Worm (Caenorhabditis elegans) whole organism, L4 larva: ENCODE measurements around the gene K05F6.10.

Experiments
- D1046.2 ChIP-seq: fragments of 200-800 bp; sonication (Bioruptor generic); IDR thresholded peaks from 2 replicates; pipeline ENCODE4 v1.3.6; 2022; ENCODE audit warnings: missing genetic modification characterization, missing compliant biosample characterization
- F37D6.2 ChIP-seq: sonication (generic microtip); optimal IDR thresholded peaks from 2 replicates; lab custom pipeline; 2016; ENCODE audit warnings: mild to moderate bottlenecking, missing genetic modification characterization, missing compliant biosample characterization
- F49E8.2 ChIP-seq: sonication (generic microtip); optimal IDR thresholded peaks from 2 replicates; lab custom pipeline; 2016; ENCODE audit warnings: missing compliant biosample characterization, mild to moderate bottlenecking, missing genetic modification characterization, borderline replicate concordance
- T20F7.1 ChIP-seq: fragments of 200-800 bp; sonication (Bioruptor generic); optimal IDR thresholded peaks from 2 replicates; lab custom pipeline; 2018; ENCODE audit warnings: mild to moderate bottlenecking, missing genetic modification characterization, missing compliant biosample characterization
- Y75B8A.6 ChIP-seq: fragments of 200-800 bp; sonication (Bioruptor generic); IDR thresholded peaks from 2 replicates; pipeline ENCODE4 v1.3.6; 2022; ENCODE audit warnings: missing genetic modification reagents, missing genetic modification characterization, missing compliant biosample characterization
- ZK546.5 ChIP-seq, 2 experiments: sonication (generic microtip); optimal IDR thresholded peaks; 2 replicates each; lab custom pipeline; 2017; ENCODE audit warnings: missing biosample characterization in 2 of 2, missing genetic modification characterization in 2 of 2
- aha-1 ChIP-seq: fragments of 150-350 bp; peaks from one replicate; lab custom pipeline; 2014; ENCODE audit warnings: missing biosample characterization, missing genetic modification characterization
- arid-1 ChIP-seq: fragments of 200-800 bp; sonication (Bioruptor generic); conservative IDR thresholded peaks from 2 replicates; pipeline ENCODE4 v1.3.6; 2022; ENCODE audit warnings: missing genetic modification reagents, missing genetic modification characterization, missing compliant biosample characterization
- daf-16 ChIP-seq, 3 experiments: sonication (generic microtip); optimal IDR thresholded peaks; 2 replicates each; lab custom pipeline; 2016 to 2017; ENCODE audit warnings: missing genetic modification characterization in 3 of 3, missing genetic modification reagents in 3 of 3, mild to moderate bottlenecking in 2 of 3, missing compliant biosample characterization in 2 of 3, missing biosample characterization in 1 of 3, moderate library complexity in 1 of 3
- dmd-6 ChIP-seq: fragments of 200-800 bp; sonication (Bioruptor generic); IDR thresholded peaks from 2 replicates; pipeline ENCODE4 v1.3.6; 2022; ENCODE audit warnings: missing genetic modification reagents, missing genetic modification characterization, missing compliant biosample characterization
- dmd-8 ChIP-seq: fragments of 200-800 bp; sonication (Bioruptor generic); IDR thresholded peaks from 2 replicates; pipeline ENCODE4 v1.3.6; 2022; ENCODE audit warnings: missing genetic modification characterization, missing compliant biosample characterization
- dpl-1 ChIP-seq: fragments of 150-350 bp; optimal IDR thresholded peaks from 2 replicates; lab custom pipeline; 2014; ENCODE audit warnings: missing biosample characterization, missing genetic modification reagents, missing genetic modification characterization
- egl-27 ChIP-seq: sonication (generic microtip); optimal IDR thresholded peaks from 3 replicates; lab custom pipeline; 2017; ENCODE audit warnings: missing biosample characterization, missing genetic modification reagents, missing genetic modification characterization
- gei-8 ChIP-seq: fragments of 200-800 bp; sonication (Bioruptor generic); optimal IDR thresholded peaks from 2 replicates; lab custom pipeline; 2018; ENCODE audit warnings: mild to moderate bottlenecking, missing genetic modification characterization, missing compliant biosample characterization
- hlh-11 ChIP-seq: fragments of 200-800 bp; sonication (Bioruptor generic); optimal IDR thresholded peaks from 2 replicates; lab custom pipeline; 2018; ENCODE audit warnings: mild to moderate bottlenecking, missing genetic modification characterization, missing compliant biosample characterization
- hmg-1.1 ChIP-seq: fragments of 200-800 bp; sonication (Bioruptor generic); IDR thresholded peaks from 2 replicates; pipeline ENCODE4 v1.3.6; 2022; ENCODE audit warnings: missing genetic modification reagents, missing genetic modification characterization, missing compliant biosample characterization
- lin-1 ChIP-seq: fragments of 200-800 bp; sonication (Bioruptor generic); IDR thresholded peaks from 2 replicates; pipeline ENCODE4 v1.3.6; 2022; ENCODE audit warnings: missing genetic modification reagents, missing genetic modification characterization, missing compliant biosample characterization
- lin-13 ChIP-seq: fragments of 150-350 bp; optimal IDR thresholded peaks from 2 replicates; lab custom pipeline; 2014; ENCODE audit warnings: missing biosample characterization, missing genetic modification reagents, missing genetic modification characterization
- madf-9 ChIP-seq: fragments of 200-800 bp; sonication (Bioruptor generic); conservative IDR thresholded peaks from 2 replicates; pipeline ENCODE4 v1.3.6; 2022; ENCODE audit warnings: missing genetic modification reagents, missing genetic modification characterization, missing compliant biosample characterization
- nhr-10 ChIP-seq: fragments of 150-350 bp; optimal IDR thresholded peaks from 2 replicates; lab custom pipeline; 2014; ENCODE audit warnings: missing biosample characterization, missing genetic modification characterization
- nhr-11 ChIP-seq: fragments of 150-350 bp; optimal IDR thresholded peaks from 2 replicates; lab custom pipeline; 2014; ENCODE audit warnings: missing biosample characterization, missing genetic modification characterization
- nhr-111 ChIP-seq: fragments of 200-800 bp; sonication (Bioruptor generic); optimal IDR thresholded peaks from 2 replicates; lab custom pipeline; 2018; ENCODE audit warnings: mild to moderate bottlenecking, missing genetic modification characterization, missing compliant biosample characterization
- nhr-48 ChIP-seq: sonication (generic microtip); optimal IDR thresholded peaks from 2 replicates; lab custom pipeline; 2016; ENCODE audit warnings: mild to moderate bottlenecking, missing genetic modification characterization, missing compliant biosample characterization
- nhr-6 ChIP-seq: fragments of 150-350 bp; optimal IDR thresholded peaks from 2 replicates; lab custom pipeline; 2014; ENCODE audit warnings: missing biosample characterization, missing genetic modification characterization
- nhr-76 ChIP-seq: fragments of 150-350 bp; optimal IDR thresholded peaks from 2 replicates; lab custom pipeline; 2014; ENCODE audit warnings: missing biosample characterization, missing genetic modification characterization
- pha-4 ChIP-seq, 2 experiments: fragments of 150-350 bp in 1 of 2; fragments of 200-800 bp in 1 of 2; sonication (Bioruptor generic) in 1 of 2; IDR thresholded peaks in 1 of 2; optimal IDR thresholded peaks in 1 of 2; 2 replicates each; pipeline versions ENCODE4 v1.3.6 to Lab custom; 2014 to 2022; ENCODE audit warnings: missing genetic modification characterization in 2 of 2, missing genetic modification reagents in 2 of 2, missing biosample characterization in 1 of 2, missing compliant biosample characterization in 1 of 2
- pqm-1 ChIP-seq: sonication (generic microtip); optimal IDR thresholded peaks from 2 replicates; lab custom pipeline; 2017; ENCODE audit warnings: missing biosample characterization, missing genetic modification characterization
- rbr-2 ChIP-seq: sonication (generic microtip); optimal IDR thresholded peaks from 2 replicates; lab custom pipeline; 2016; ENCODE audit warnings: missing genotype, missing genetic modification characterization, missing compliant biosample characterization
- saeg-2 ChIP-seq: fragments of 200-800 bp; sonication (Bioruptor generic); IDR thresholded peaks from 2 replicates; pipeline ENCODE4 v1.3.6; 2022; ENCODE audit warnings: missing genetic modification reagents, missing genetic modification characterization, missing compliant biosample characterization
- set-16 ChIP-seq: fragments of 200-800 bp; sonication (Bioruptor generic); IDR thresholded peaks from 2 replicates; pipeline ENCODE4 v1.3.6; 2022; ENCODE audit warnings: missing genetic modification reagents, missing genetic modification characterization, missing compliant biosample characterization
- spr-1 ChIP-seq: sonication (generic microtip); optimal IDR thresholded peaks from 2 replicates; lab custom pipeline; 2016; ENCODE audit warnings: mild to moderate bottlenecking, missing genetic modification characterization, missing compliant biosample characterization
- spr-3 ChIP-seq: fragments of 200-800 bp; sonication (Bioruptor generic); optimal IDR thresholded peaks from 2 replicates; lab custom pipeline; 2018; ENCODE audit warnings: mild to moderate bottlenecking, missing genetic modification characterization, missing compliant biosample characterization
- unc-39 ChIP-seq: sonication (generic microtip); optimal IDR thresholded peaks from 2 replicates; lab custom pipeline; 2017; ENCODE audit warnings: missing biosample characterization, missing genetic modification characterization
- unc-62 ChIP-seq, 3 experiments: fragments of 150-350 bp in 1 of 3; sonication (generic microtip); optimal IDR thresholded peaks in 2 of 3; peaks in 1 of 3; 1 replicate in 1 of 3; 2 replicates in 2 of 3; lab custom pipeline; 2014 to 2017; ENCODE audit warnings: missing biosample characterization in 3 of 3, missing genetic modification characterization in 3 of 3, missing genetic modification reagents in 3 of 3, missing genotype in 1 of 3
- zfp-3 ChIP-seq: fragments of 200-800 bp; sonication (Bioruptor generic); conservative IDR thresholded peaks from 2 replicates; pipeline ENCODE4 v1.3.6; 2022; ENCODE audit warnings: missing genetic modification reagents, missing genetic modification characterization, missing compliant biosample characterization

Gene K05F6.10

ce11 chrII:1605010-1605409 is 29.1 kb upstream of the K05F6.10 start:
- no peak for TF ChIP-seq nhr-76 (tag; lab: Kevin White, UChicago)
- no peak for TF ChIP-seq Y75B8A.6 (GFP tag; lab: Robert Waterston, UW)
- no peak for TF ChIP-seq dmd-8 (GFP tag; lab: Robert Waterston, UW)
- TF ChIP-seq D1046.2 (GFP tag; lab: Robert Waterston, UW): no peak
- TF ChIP-seq T20F7.1 (GFP tag; lab: Kevin White, UChicago): no peak
- TF ChIP-seq nhr-10 (tag; lab: Kevin White, UChicago): no peak
- TF ChIP-seq nhr-111 (GFP tag; lab: Kevin White, UChicago): no peak
- no peak for TF ChIP-seq ZK546.5 (tag; optimal IDR thresholded peaks at IDR 0.05; lab: Kevin White, UChicago)
- TF ChIP-seq lin-13 (GFP tag; lab: Kevin White, UChicago): no peak
- TF ChIP-seq dpl-1: no peak
- no peak for TF ChIP-seq gei-8 (GFP tag; lab: Kevin White, UChicago)
- no peak for TF ChIP-seq madf-9 (GFP tag; lab: Robert Waterston, UW)
- no peak for TF ChIP-seq egl-27
- no peak for TF ChIP-seq lin-1 (GFP tag; lab: Robert Waterston, UW)
- TF ChIP-seq F37D6.2 (tag; lab: Kevin White, UChicago): no peak
- TF ChIP-seq nhr-6 (tag; lab: Kevin White, UChicago): no peak
- TF ChIP-seq pqm-1: no peak
- no peak for TF ChIP-seq zfp-3 (GFP tag; lab: Robert Waterston, UW)
- no peak for TF ChIP-seq saeg-2 (GFP tag; lab: Robert Waterston, UW)
- TF ChIP-seq, all 104 proteins: peak for 0

DNA sequence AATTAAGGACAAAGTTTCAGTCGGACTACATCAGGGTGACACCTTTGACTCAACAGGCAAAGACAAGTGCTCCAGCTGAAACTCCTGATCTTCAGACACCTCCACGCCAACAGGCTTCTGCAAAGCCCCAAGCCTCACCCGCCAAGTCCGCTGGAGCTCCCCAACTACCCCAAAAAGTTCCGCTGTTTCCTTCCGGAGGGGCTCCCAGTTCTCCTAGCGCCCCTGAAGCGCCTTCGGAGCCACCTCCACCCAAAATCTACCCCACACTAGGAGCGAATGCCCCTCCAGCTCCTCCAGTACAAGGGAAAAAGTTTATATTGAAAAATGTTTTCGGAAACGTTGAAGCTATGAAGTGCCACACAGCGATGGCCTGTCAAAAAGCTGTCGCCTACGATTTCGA is 27.1 kb upstream of the K05F6.10 start:
- TF ChIP-seq set-16 (GFP tag; lab: Robert Waterston, UW): peak; percentile 84
- no peak for TF ChIP-seq unc-39 (tag; lab: Kevin White, UChicago)

ce11 chrII:1601507-1601906 is 25.6 kb upstream of the K05F6.10 start, which contains the start of gene bath-47:
Gene bath-47, plus strand, starts transcription at chrII:1601811.
- TF ChIP-seq rbr-2 (tag; lab: Kevin White, UChicago) (no peak), F49E8.2 (no peak), pha-4 (GFP tag; IDR thresholded peaks at IDR 0.05; lab: Robert Waterston, UW) (no peak), pha-4 (tag; optimal IDR thresholded peaks at IDR 0.05; lab: Kevin White, UChicago) (no peak), nhr-48 (tag; lab: Kevin White, UChicago) (no peak), dpl-1 (no peak), spr-1 (tag; lab: Kevin White, UChicago) (no peak), arid-1 (no peak), zfp-3 (GFP tag; lab: Robert Waterston, UW) (no peak), dmd-6 (GFP tag; lab: Robert Waterston, UW) (no peak), hmg-1.1 (GFP tag; lab: Robert Waterston, UW) (no peak), D1046.2 (GFP tag; lab: Robert Waterston, UW) (no peak), daf-16 (GFP tag; optimal IDR thresholded peaks at IDR 0.05; lab: Kevin White, UChicago) (no peak), daf-16 (tag; optimal IDR thresholded peaks at IDR 0.05; lab: Kevin White, UChicago) (no peak), spr-3 (no peak)

ce11 chrII:1600661-1601060 is 24.7 kb upstream of the K05F6.10 start, which contains the start of gene bath-26:
Gene bath-26, minus strand, starts transcription at chrII:1600761.
- no peak for TF ChIP-seq aha-1 (tag; lab: Kevin White, UChicago)
- no peak for TF ChIP-seq nhr-11 (tag; lab: Kevin White, UChicago)
- peak in 1 of 2 experiments; percentile 30 for TF ChIP-seq unc-62 (GFP tag; optimal IDR thresholded peaks at IDR 0.05 in 1 of 2; lab: Kevin White, UChicago)
- no peak for TF ChIP-seq unc-62 (tag; optimal IDR thresholded peaks at IDR 0.05; lab: Kevin White, UChicago)
- TF ChIP-seq hlh-11: no peak
- TF ChIP-seq, all 104 proteins: peak for 1
